Fruit fly (Drosophila melanogaster): Measurements from ENCODE around the gene Orc5.

Orc5 gene

DNA sequence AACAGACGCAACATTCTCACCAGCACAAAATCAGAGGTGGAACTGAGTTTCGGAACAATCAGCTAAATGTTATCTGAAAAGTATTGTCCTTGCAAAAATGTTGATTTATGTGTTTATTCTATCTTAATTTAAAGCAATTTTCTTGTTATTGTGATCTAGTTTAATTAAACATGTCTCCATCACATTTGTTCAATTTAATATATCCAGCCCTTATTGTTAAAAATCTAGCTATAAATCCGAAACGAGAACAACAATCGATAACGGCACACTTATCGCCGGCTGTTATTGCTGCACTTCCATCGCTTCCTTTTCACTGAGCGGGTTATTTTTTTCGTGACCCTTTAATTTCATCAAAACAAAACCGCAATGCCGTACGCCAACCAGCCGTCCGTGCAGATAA is 3.4 kb downstream of the Orc5 start, which contains the start of the genes GatC, PolG2 and Polr2C (continued):
- TF ChIP-seq kah (GFP tag; optimal IDR thresholded peaks at IDR 0.05) (no peak), Chrac-16 (GFP tag; optimal IDR thresholded peaks at IDR 0.05) (no peak), CG4404 (GFP tag; IDR thresholded peaks at IDR 0.05) (no peak), CG2875 (GFP tag; optimal IDR thresholded peaks at IDR 0.05) (no peak), scrt (GFP tag; optimal IDR thresholded peaks at IDR 0.05) (no peak), phol (tag; optimal IDR thresholded peaks at IDR 0.05) (peak; percentile 55), chm (GFP tag; IDR thresholded peaks at IDR 0.05) (no peak), dmrt11E (tag; optimal IDR thresholded peaks at IDR 0.05) (peak; percentile 22), GATAe (GFP tag; conservative IDR thresholded peaks at IDR 0.05) (no peak), Usf (GFP tag; optimal IDR thresholded peaks at IDR 0.05) (no peak), CG3163 (GFP tag; optimal IDR thresholded peaks at IDR 0.05) (no peak), CG32772 (GFP tag; IDR thresholded peaks at IDR 0.05) (no peak), D (optimal IDR thresholded peaks at IDR 0.05) (no peak), D (GFP tag; optimal IDR thresholded peaks at IDR 0.05) (no peak), trem (tag; optimal IDR thresholded peaks at IDR 0.05) (peak; percentile 54), Rx (GFP tag; IDR thresholded peaks at IDR 0.05) (no peak), crc (GFP tag; optimal IDR thresholded peaks at IDR 0.05) (no peak), ken (GFP tag; IDR thresholded peaks at IDR 0.05) (peak; percentile 47; the same call in 1 of the 3 replicates), seq (GFP tag; IDR thresholded peaks at IDR 0.05) (peak; percentile 30; the same call in 1 of the 2 replicates), CG13424 (tag; optimal IDR thresholded peaks at IDR 0.05) (peak; percentile 43), nerfin-1 (tag; optimal IDR thresholded peaks at IDR 0.05) (no peak), CG34422 (GFP tag; IDR thresholded peaks at IDR 0.05) (peak; percentile 62; the same call in 1 of the 3 replicates), ems (GFP tag; optimal IDR thresholded peaks at IDR 0.05) (no peak), CG3847 (GFP tag; IDR thresholded peaks at IDR 0.05) (peak; percentile 27; the same call in 1 of the 2 replicates), gsb-n (tag; optimal IDR thresholded peaks at IDR 0.05) (no peak), Nf-YA (GFP tag; IDR thresholded peaks at IDR 0.05) (no peak), row (GFP tag; IDR thresholded peaks at IDR 0.05) (peak; percentile 92), tap (tag; optimal IDR thresholded peaks at IDR 0.05) (no peak), Dp (GFP tag; optimal IDR thresholded peaks at IDR 0.05) (peak; percentile 52), CG14965 (GFP tag; optimal IDR thresholded peaks at IDR 0.05; ENCODE audit: borderline replicate concordance) (no peak), Spps (tag; optimal IDR thresholded peaks at IDR 0.05) (no peak), tna (GFP tag; IDR thresholded peaks at IDR 0.05; ENCODE audit: partially characterized antibody) (peak; percentile 90), CG15479 (GFP tag; optimal IDR thresholded peaks at IDR 0.05) (no peak), CG10462 (GFP tag; optimal IDR thresholded peaks at IDR 0.05) (peak; percentile 16), CG11695 (GFP tag; IDR thresholded peaks at IDR 0.05) (no peak), Sry-β (GFP tag; optimal IDR thresholded peaks at IDR 0.05) (peak; percentile 81), fd96Cb (tag; optimal IDR thresholded peaks at IDR 0.05) (no peak), sna (GFP tag; IDR thresholded peaks at IDR 0.05; ENCODE audit: partially characterized antibody) (peak; percentile 81), CG14050 (GFP tag; IDR thresholded peaks at IDR 0.05) (no peak), CrebB (tag; optimal IDR thresholded peaks at IDR 0.05) (no peak), dysf (GFP tag; IDR thresholded peaks at IDR 0.05) (no peak; the same call in 2 of the 3 replicates), CG15073 (GFP tag; optimal IDR thresholded peaks at IDR 0.05) (no peak), CG1792 (GFP tag; optimal IDR thresholded peaks at IDR 0.05) (no peak), ato (GFP tag; IDR thresholded peaks at IDR 0.05; ENCODE audit: partially characterized antibody) (peak; percentile 87), CG4424 (GFP tag; optimal IDR thresholded peaks at IDR 0.05) (peak; percentile 6), Sox100B (GFP tag; optimal IDR thresholded peaks at IDR 0.05) (no peak), bcd (GFP tag; optimal IDR thresholded peaks at IDR 0.05) (no peak), luna (GFP tag; optimal IDR thresholded peaks at IDR 0.05) (no peak), Ets97D (GFP tag; optimal IDR thresholded peaks at IDR 0.05) (peak; percentile 46), jing (GFP tag; optimal IDR thresholded peaks at IDR 0.05) (no peak), CG12659 (GFP tag; optimal IDR thresholded peaks at IDR 0.05) (peak; percentile 75), CG30020 (tag; optimal IDR thresholded peaks at IDR 0.05) (peak; percentile 55)

Data from whole organism, embryonic.